Worm (Caenorhabditis elegans) whole organism, L3 larva: ENCODE results near the gene ngn-1.

Source experiments
- R02D3.7 ChIP-seq: fragments of 150-350 bp; optimal IDR thresholded peaks from 2 replicates; lab custom pipeline; 2014; ENCODE audit warnings: missing biosample characterization, missing genetic modification characterization
- ama-1 ChIP-seq: fragments of 150-350 bp; optimal IDR thresholded peaks from 2 replicates; lab custom pipeline; 2018
- ceh-82 ChIP-seq: fragments of 150-350 bp; optimal IDR thresholded peaks from 2 replicates; lab custom pipeline; 2014; ENCODE audit warnings: missing biosample characterization, missing genetic modification characterization
- daf-12 ChIP-seq: fragments of 150-350 bp; optimal IDR thresholded peaks from 2 replicates; lab custom pipeline; 2014; ENCODE audit warnings: missing biosample characterization, missing genetic modification reagents, missing genetic modification characterization
- elt-1 ChIP-seq: fragments of 150-350 bp; optimal IDR thresholded peaks from 2 replicates; lab custom pipeline; 2014; ENCODE audit warnings: missing biosample characterization, missing genetic modification characterization
- lsy-12 ChIP-seq: sonication (generic microtip); optimal IDR thresholded peaks from 2 replicates; lab custom pipeline; 2016; ENCODE audit warnings: mild to moderate bottlenecking, missing genetic modification characterization, missing compliant biosample characterization
- nhr-28 ChIP-seq: fragments of 150-350 bp; optimal IDR thresholded peaks from 2 replicates; lab custom pipeline; 2014; ENCODE audit warnings: missing biosample characterization, missing genetic modification characterization
- nhr-43 ChIP-seq: sonication (generic microtip); optimal IDR thresholded peaks from 2 replicates; lab custom pipeline; 2016; ENCODE audit warnings: mild to moderate bottlenecking, missing genetic modification characterization, missing compliant biosample characterization; ENCODE audit not compliant: poor library complexity, severe bottlenecking
- pha-4 ChIP-seq: fragments of 150-350 bp; optimal IDR thresholded peaks from 2 replicates; lab custom pipeline; 2014; ENCODE audit warnings: missing biosample characterization, missing genetic modification reagents, missing genetic modification characterization
- tbx-2 ChIP-seq: sonication (generic microtip); optimal IDR thresholded peaks from 2 replicates; lab custom pipeline; 2016; ENCODE audit warnings: mild to moderate bottlenecking, missing genetic modification characterization, missing compliant biosample characterization

DNA sequence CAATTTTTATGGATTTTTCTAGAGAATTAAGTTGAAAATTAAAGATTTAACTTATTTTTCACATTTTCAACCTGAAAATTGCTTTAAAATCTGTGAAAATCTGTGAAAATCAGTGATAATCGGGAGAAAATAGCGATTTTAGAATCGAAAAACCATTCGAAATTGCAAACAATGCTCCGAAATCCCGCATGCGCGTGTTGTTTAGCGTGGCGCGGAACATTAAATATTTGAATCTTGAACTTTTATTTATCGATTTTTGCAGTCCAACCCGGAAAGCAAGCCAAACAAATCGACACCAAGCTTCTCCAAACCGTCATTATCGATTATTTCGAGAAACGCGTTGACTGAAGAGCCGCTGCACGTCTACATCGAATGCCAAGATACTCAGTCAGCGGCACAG lies 17.1 kb downstream of the ngn-1 start:
- no peak for TF ChIP-seq tbx-2 (tag; lab: Kevin White, UChicago)
- no peak for TF ChIP-seq daf-12 (tag; lab: Kevin White, UChicago)
- no peak for TF ChIP-seq nhr-43 (tag; lab: Kevin White, UChicago)
- TF ChIP-seq R02D3.7 (tag; lab: Kevin White, UChicago) = no peak
- TF ChIP-seq nhr-28 (tag; lab: Kevin White, UChicago) = no peak
- TF ChIP-seq ama-1 (lab: Kevin White, UChicago) = no peak
- TF ChIP-seq lsy-12 (tag; lab: Kevin White, UChicago) = no peak
- no peak for TF ChIP-seq elt-1 (tag; lab: Kevin White, UChicago)
- TF ChIP-seq ceh-82 (tag; lab: Kevin White, UChicago) = no peak
- no peak for TF ChIP-seq pha-4 (tag; lab: Kevin White, UChicago)
